Worm (Caenorhabditis elegans) whole organism, young adult: ENCODE results near the gene tkr-1.
A peak's percentile ranks its signal among the peaks of the same experiment; 100 is the strongest.

Source experiments
- B0019.2 ChIP-seq: fragments of 200-800 bp; sonication (Bioruptor generic); conservative IDR thresholded peaks from 2 replicates; pipeline ENCODE4 v1.3.6; 2022; ENCODE audit warnings: missing genetic modification reagents, missing genetic modification characterization, missing compliant biosample characterization
- C17E4.6 ChIP-seq: fragments of 200-800 bp; sonication (Bioruptor generic); IDR thresholded peaks from 2 replicates; pipeline ENCODE4 v1.3.6; 2022; ENCODE audit warnings: missing genetic modification reagents, missing genetic modification characterization, missing compliant biosample characterization
- F10E7.11 ChIP-seq: sonication (generic microtip); optimal IDR thresholded peaks from 2 replicates; lab custom pipeline; 2017; ENCODE audit warnings: mild to moderate bottlenecking, missing genetic modification characterization, moderate library complexity, missing compliant biosample characterization
- F33H1.4 ChIP-seq: fragments of 200-800 bp; sonication (Bioruptor generic); IDR thresholded peaks from 2 replicates; pipeline ENCODE4 v1.3.6; 2022; ENCODE audit warnings: missing genetic modification reagents, missing genetic modification characterization, missing compliant biosample characterization
- F52B5.7 ChIP-seq: sonication (generic microtip); optimal IDR thresholded peaks from 2 replicates; lab custom pipeline; 2016; ENCODE audit warnings: mild to moderate bottlenecking, missing genetic modification characterization, missing compliant biosample characterization
- F57C9.4 ChIP-seq: sonication (generic microtip); optimal IDR thresholded peaks from 2 replicates; lab custom pipeline; 2017; ENCODE audit warnings: mild to moderate bottlenecking, missing genetic modification characterization, missing compliant biosample characterization
- K11D2.4 ChIP-seq: fragments of 200-800 bp; sonication (Bioruptor generic); IDR thresholded peaks from 2 replicates; pipeline ENCODE4 v1.3.6; 2022; ENCODE audit warnings: missing genetic modification reagents, missing genetic modification characterization, missing compliant biosample characterization
- T26A5.8 ChIP-seq: sonication (generic microtip); optimal IDR thresholded peaks from 2 replicates; lab custom pipeline; 2016; ENCODE audit warnings: missing genetic modification characterization, missing compliant biosample characterization
- Y53F4B.3 ChIP-seq: fragments of 200-800 bp; sonication (Bioruptor generic); IDR thresholded peaks from 2 replicates; pipeline ENCODE4 v1.3.6; 2022; ENCODE audit warnings: missing genetic modification reagents, missing genetic modification characterization, missing compliant biosample characterization
- Y56A3A.18 ChIP-seq: fragments of 200-800 bp; sonication (Bioruptor generic); IDR thresholded peaks from 2 replicates; pipeline ENCODE4 v1.3.6; 2022; ENCODE audit warnings: missing genetic modification reagents, missing genetic modification characterization, missing compliant biosample characterization
- Y67H2A.10 ChIP-seq: fragments of 200-800 bp; sonication (Bioruptor generic); conservative IDR thresholded peaks from 2 replicates; pipeline ENCODE4 v1.3.6; 2022; ENCODE audit warnings: missing genetic modification reagents, missing genetic modification characterization, missing compliant biosample characterization
- Y95B8A.8 ChIP-seq: fragments of 200-800 bp; sonication (Bioruptor generic); IDR thresholded peaks from 2 replicates; pipeline ENCODE4 v1.3.6; 2022; ENCODE audit warnings: missing genetic modification reagents, missing genetic modification characterization, missing compliant biosample characterization
- aptf-3 ChIP-seq: fragments of 200-800 bp; sonication (Bioruptor generic); IDR thresholded peaks from 2 replicates; pipeline ENCODE4 v1.3.6; 2022; ENCODE audit warnings: missing genetic modification characterization, missing compliant biosample characterization
- atf-7 ChIP-seq: sonication (generic microtip); optimal IDR thresholded peaks from 2 replicates; lab custom pipeline; 2017; ENCODE audit warnings: mild to moderate bottlenecking, missing genetic modification characterization, missing compliant biosample characterization
- attf-5 ChIP-seq: fragments of 200-800 bp; sonication (Bioruptor generic); optimal IDR thresholded peaks from 2 replicates; lab custom pipeline; 2018; ENCODE audit warnings: mild to moderate bottlenecking, missing genetic modification characterization, missing compliant biosample characterization
- bed-1 ChIP-seq: fragments of 200-800 bp; sonication (Bioruptor generic); IDR thresholded peaks from 2 replicates; pipeline ENCODE4 v1.3.6; 2022; ENCODE audit warnings: missing genetic modification reagents, missing genetic modification characterization, missing compliant biosample characterization
- ccch-3 ChIP-seq: fragments of 200-800 bp; sonication (Bioruptor generic); optimal IDR thresholded peaks from 2 replicates; lab custom pipeline; 2018; ENCODE audit warnings: mild to moderate bottlenecking, missing genetic modification characterization, missing compliant biosample characterization
- ceh-91 ChIP-seq: fragments of 200-800 bp; sonication (Bioruptor generic); IDR thresholded peaks from 2 replicates; pipeline ENCODE4 v1.3.6; 2022; ENCODE audit warnings: missing genetic modification reagents, missing genetic modification characterization, missing compliant biosample characterization
- dox-1 ChIP-seq: fragments of 200-800 bp; sonication (Bioruptor generic); IDR thresholded peaks from 2 replicates; pipeline ENCODE4 v1.3.6; 2022; ENCODE audit warnings: missing genetic modification reagents, missing genetic modification characterization, missing compliant biosample characterization
- dpl-1 ChIP-seq: fragments of 150-350 bp; optimal IDR thresholded peaks from 2 replicates; lab custom pipeline; 2014; ENCODE audit warnings: missing biosample characterization, missing genetic modification reagents, missing genetic modification characterization
- efl-1 ChIP-seq: fragments of 150-350 bp; optimal IDR thresholded peaks from 2 replicates; lab custom pipeline; 2014; ENCODE audit warnings: missing biosample characterization, missing genetic modification reagents, missing genetic modification characterization
- egrh-3 ChIP-seq: fragments of 200-800 bp; sonication (Bioruptor generic); IDR thresholded peaks from 2 replicates; pipeline ENCODE4 v1.3.6; 2022; ENCODE audit warnings: missing genetic modification reagents, missing genetic modification characterization, missing compliant biosample characterization
- ets-4 ChIP-seq: fragments of 200-800 bp; sonication (Bioruptor generic); optimal IDR thresholded peaks from 2 replicates; lab custom pipeline; 2018; ENCODE audit warnings: mild to moderate bottlenecking, missing genetic modification characterization, missing compliant biosample characterization
- fkh-3 ChIP-seq: sonication (generic microtip); optimal IDR thresholded peaks from 2 replicates; lab custom pipeline; 2016; ENCODE audit warnings: mild to moderate bottlenecking, missing genetic modification characterization, missing compliant biosample characterization
- gei-17 ChIP-seq: fragments of 200-800 bp; sonication (Bioruptor generic); optimal IDR thresholded peaks from 2 replicates; lab custom pipeline; 2018; ENCODE audit warnings: mild to moderate bottlenecking, missing genetic modification characterization, missing compliant biosample characterization
- hrde-1 ChIP-seq: sonication (generic microtip); optimal IDR thresholded peaks from 2 replicates; lab custom pipeline; 2016; ENCODE audit warnings: missing genetic modification characterization, mild to moderate bottlenecking, missing compliant biosample characterization, moderate library complexity, missing genotype, missing genetic modification reagents, borderline replicate concordance
- let-607 ChIP-seq, 2 experiments: fragments of 200-800 bp in 1 of 2; sonication (Bioruptor generic) in 1 of 2; sonication (generic microtip) in 1 of 2; optimal IDR thresholded peaks; 2 replicates each; lab custom pipeline; 2016 to 2018; ENCODE audit warnings: mild to moderate bottlenecking in 2 of 2, missing compliant biosample characterization in 2 of 2, missing genetic modification characterization in 2 of 2, moderate library complexity in 2 of 2, missing genotype in 1 of 2
- lin-35 ChIP-seq, 3 experiments: fragments of 150-350 bp in 2 of 3; sonication (generic microtip) in 1 of 3; optimal IDR thresholded peaks; 2 replicates each; lab custom pipeline; 2014 to 2018; ENCODE audit warnings: missing biosample characterization in 3 of 3, missing genetic modification characterization in 3 of 3, missing genetic modification reagents in 3 of 3
- lsl-1 ChIP-seq: fragments of 200-800 bp; sonication (Bioruptor generic); optimal IDR thresholded peaks from 2 replicates; lab custom pipeline; 2018; ENCODE audit warnings: mild to moderate bottlenecking, missing genetic modification characterization, moderate library complexity, missing compliant biosample characterization
- madf-10 ChIP-seq: sonication (generic microtip); optimal IDR thresholded peaks from 2 replicates; lab custom pipeline; 2016; ENCODE audit warnings: mild to moderate bottlenecking, missing genetic modification characterization, missing compliant biosample characterization
- mcd-1 ChIP-seq: fragments of 200-800 bp; sonication (Bioruptor generic); IDR thresholded peaks from 2 replicates; pipeline ENCODE4 v1.3.6; 2022; ENCODE audit warnings: missing genetic modification reagents, missing genetic modification characterization, missing compliant biosample characterization
- mes-4 ChIP-seq: sonication (generic microtip); optimal IDR thresholded peaks from 2 replicates; lab custom pipeline; 2016; ENCODE audit warnings: missing genotype, missing genetic modification characterization, missing compliant biosample characterization
- mxl-1 ChIP-seq: sonication (generic microtip); optimal IDR thresholded peaks from 2 replicates; lab custom pipeline; 2016; ENCODE audit warnings: missing genetic modification characterization, missing compliant biosample characterization
- nfya-1 ChIP-seq: sonication (generic microtip); optimal IDR thresholded peaks from 2 replicates; lab custom pipeline; 2017; ENCODE audit warnings: antibody characterized with exemption, missing compliant biosample characterization, missing genetic modification characterization, borderline replicate concordance; ENCODE audit not compliant: insufficient read depth
- nfya-2 ChIP-seq: fragments of 200-800 bp; sonication (Bioruptor generic); IDR thresholded peaks from 2 replicates; pipeline ENCODE4 v1.3.6; 2022; ENCODE audit warnings: missing genetic modification reagents, missing genetic modification characterization, missing compliant biosample characterization
- nhr-27 ChIP-seq: fragments of 200-800 bp; sonication (Bioruptor generic); optimal IDR thresholded peaks from 2 replicates; lab custom pipeline; 2018; ENCODE audit warnings: mild to moderate bottlenecking, missing genetic modification characterization, moderate library complexity, missing compliant biosample characterization
- nhr-80 ChIP-seq: sonication (generic microtip); optimal IDR thresholded peaks from 2 replicates; lab custom pipeline; 2016; ENCODE audit warnings: missing genetic modification characterization, missing compliant biosample characterization
- nhr-90 ChIP-seq: sonication (generic microtip); optimal IDR thresholded peaks from 2 replicates; lab custom pipeline; 2016; ENCODE audit warnings: missing genotype, mild to moderate bottlenecking, missing genetic modification characterization, missing compliant biosample characterization
- pha-4 ChIP-seq: fragments of 150-350 bp; sonication (generic microtip); optimal IDR thresholded peaks from 2 replicates; lab custom pipeline; 2014; ENCODE audit warnings: missing biosample characterization, missing genetic modification reagents, missing genetic modification characterization
- rcor-1 ChIP-seq: fragments of 200-800 bp; sonication (Bioruptor generic); IDR thresholded peaks from 2 replicates; pipeline ENCODE4 v1.3.6; 2022; ENCODE audit warnings: missing genetic modification reagents, missing genetic modification characterization, missing compliant biosample characterization
- tbp1 ChIP-seq: fragments of 200-800 bp; sonication (Bioruptor generic); optimal IDR thresholded peaks from 2 replicates; lab custom pipeline; 2018; ENCODE audit warnings: mild to moderate bottlenecking, missing genetic modification characterization, missing compliant biosample characterization
- tlf-1 ChIP-seq: fragments of 200-800 bp; sonication (Bioruptor generic); optimal IDR thresholded peaks from 2 replicates; lab custom pipeline; 2018; ENCODE audit warnings: mild to moderate bottlenecking, missing genetic modification characterization, missing compliant biosample characterization
- unc-130 ChIP-seq: sonication (generic microtip); optimal IDR thresholded peaks from 2 replicates; lab custom pipeline; 2016; ENCODE audit warnings: missing genetic modification reagents, missing genetic modification characterization, missing compliant biosample characterization
- unc-62 ChIP-seq: fragments of 150-350 bp; optimal IDR thresholded peaks from 2 replicates; lab custom pipeline; 2014; ENCODE audit warnings: missing biosample characterization, missing genetic modification reagents, missing genetic modification characterization
- zim-3 ChIP-seq: sonication (generic microtip); optimal IDR thresholded peaks from 2 replicates; lab custom pipeline; 2017; ENCODE audit warnings: mild to moderate bottlenecking, missing genetic modification characterization, moderate library complexity, missing compliant biosample characterization
- ztf-18 ChIP-seq: sonication (generic microtip); optimal IDR thresholded peaks from 2 replicates; lab custom pipeline; 2016; ENCODE audit warnings: missing genotype, mild to moderate bottlenecking, missing genetic modification characterization, missing compliant biosample characterization
- ztf-22 ChIP-seq: fragments of 200-800 bp; sonication (Bioruptor generic); optimal IDR thresholded peaks from 2 replicates; lab custom pipeline; 2018; ENCODE audit warnings: mild to moderate bottlenecking, missing genetic modification characterization, moderate library complexity, missing compliant biosample characterization
- ztf-28 ChIP-seq: fragments of 200-800 bp; sonication (Bioruptor generic); IDR thresholded peaks from 2 replicates; pipeline ENCODE4 v1.3.6; 2022; ENCODE audit warnings: missing genetic modification reagents, missing genetic modification characterization, missing compliant biosample characterization
- ztf-3 ChIP-seq: fragments of 200-800 bp; sonication (Bioruptor generic); optimal IDR thresholded peaks from 2 replicates; lab custom pipeline; 2018; ENCODE audit warnings: mild to moderate bottlenecking, missing genetic modification characterization, missing compliant biosample characterization

Gene tkr-1

DNA sequence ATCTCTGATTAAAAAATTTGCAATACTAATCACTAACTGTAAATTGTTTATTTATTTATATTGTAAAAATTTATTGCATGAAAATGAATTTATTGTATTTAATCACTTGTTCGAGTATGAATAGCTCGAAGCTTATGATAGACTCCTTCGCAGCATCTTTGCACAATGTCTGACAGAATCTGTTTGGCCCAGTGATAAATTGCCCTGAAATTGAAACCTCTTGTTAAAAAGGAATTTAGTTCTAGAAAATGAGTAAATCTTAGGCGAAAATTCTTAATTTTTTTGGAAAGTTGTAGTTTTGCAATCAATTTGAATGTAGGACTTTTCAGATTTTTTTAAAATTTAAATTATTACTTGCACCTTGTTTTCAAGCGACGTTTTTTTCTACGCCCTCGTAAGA, 51.4 kb downstream of the tkr-1 start (continued):
- no peak for TF ChIP-seq mes-4 (tag; lab: Kevin White, UChicago)
- TF ChIP-seq zim-3: no peak
- TF ChIP-seq nhr-80 (tag; lab: Kevin White, UChicago): no peak
- no peak for TF ChIP-seq K11D2.4 (GFP tag; lab: Robert Waterston, UW)
- no peak for TF ChIP-seq dpl-1 (GFP tag; lab: Kevin White, UChicago)
- no peak for TF ChIP-seq unc-62
- no peak for TF ChIP-seq T26A5.8
- no peak for TF ChIP-seq efl-1 (GFP tag; lab: Kevin White, UChicago)
- TF ChIP-seq ets-4 (GFP tag; lab: Kevin White, UChicago): no peak
- TF ChIP-seq B0019.2 (GFP tag; lab: Robert Waterston, UW): no peak
- TF ChIP-seq F10E7.11 (tag; lab: Kevin White, UChicago): no peak
- TF ChIP-seq ztf-3 (GFP tag; lab: Kevin White, UChicago): no peak
- TF ChIP-seq hrde-1 (tag; lab: Kevin White, UChicago): peak; percentile 46
- no peak for TF ChIP-seq pha-4
- no peak for TF ChIP-seq gei-17 (GFP tag; lab: Kevin White, UChicago)
- peak; percentile 3 for TF ChIP-seq attf-5 (GFP tag; lab: Kevin White, UChicago)
- no peak for TF ChIP-seq egrh-3 (GFP tag; lab: Robert Waterston, UW)
- TF ChIP-seq lsl-1 (GFP tag; lab: Kevin White, UChicago): no peak
- TF ChIP-seq Y53F4B.3 (GFP tag; lab: Robert Waterston, UW): no peak
- TF ChIP-seq ztf-22 (GFP tag; lab: Kevin White, UChicago): no peak
- TF ChIP-seq bed-1 (GFP tag; lab: Robert Waterston, UW): no peak
- TF ChIP-seq lin-35 (GFP tag; optimal IDR thresholded peaks at IDR 0.05; lab: Kevin White, UChicago): no peak
- no peak for TF ChIP-seq rcor-1
- no peak for TF ChIP-seq ccch-3 (GFP tag; lab: Kevin White, UChicago)
- TF ChIP-seq F52B5.7 (tag; lab: Kevin White, UChicago): no peak
- TF ChIP-seq aptf-3 (GFP tag; lab: Robert Waterston, UW): no peak
- no peak for TF ChIP-seq C17E4.6 (GFP tag; lab: Robert Waterston, UW)
- TF ChIP-seq nhr-90 (tag; lab: Kevin White, UChicago): no peak
- peak; percentile 14 for TF ChIP-seq atf-7
- TF ChIP-seq unc-130 (GFP tag; lab: Kevin White, UChicago): peak; percentile 19
- no peak for TF ChIP-seq F57C9.4 (tag; lab: Kevin White, UChicago)
- TF ChIP-seq mcd-1: no peak
- no peak for TF ChIP-seq nfya-2 (GFP tag; lab: Robert Waterston, UW)
- TF ChIP-seq tbp1: no peak
- no peak for TF ChIP-seq let-607 (tag; optimal IDR thresholded peaks at IDR 0.05; lab: Kevin White, UChicago)
- no peak for TF ChIP-seq mxl-1 (tag; lab: Kevin White, UChicago)
- no peak for TF ChIP-seq ztf-28 (GFP tag; lab: Robert Waterston, UW)
- TF ChIP-seq nfya-1 (tag; lab: Kevin White, UChicago): no peak
- 0 out of 2 replicates have a peak, but pooled peaks have one; percentile 19 for TF ChIP-seq Y56A3A.18 (GFP tag; lab: Robert Waterston, UW)
- TF ChIP-seq fkh-3 (tag; lab: Kevin White, UChicago): no peak
- no peak for TF ChIP-seq ztf-18 (tag; lab: Kevin White, UChicago)
- TF ChIP-seq Y67H2A.10 (GFP tag; lab: Robert Waterston, UW): no peak
- TF ChIP-seq nhr-27 (tag; lab: Kevin White, UChicago): no peak
- 0 out of 2 replicates have a peak, but pooled peaks have one; percentile 5 for TF ChIP-seq F33H1.4 (GFP tag; lab: Robert Waterston, UW)
- no peak for TF ChIP-seq madf-10 (tag; lab: Kevin White, UChicago)
- TF ChIP-seq dox-1 (GFP tag; lab: Robert Waterston, UW): no peak
- TF ChIP-seq Y95B8A.8 (GFP tag; lab: Robert Waterston, UW): no peak
- no peak for TF ChIP-seq tlf-1
- no peak for TF ChIP-seq ceh-91 (GFP tag; lab: Robert Waterston, UW)
